Fruit fly (Drosophila melanogaster): ENCODE measurements around the gene CG7824.

Gene CG7824

dm6 chr3R:29830925-29831324 is 27.8 kb downstream of the CG7824 start (continued):
- no peak for TF ChIP-seq CG34224 (GFP tag; IDR thresholded peaks at IDR 0.05; ENCODE audit: partially characterized antibody)
- TF ChIP-seq B-H1 (GFP tag; IDR thresholded peaks at IDR 0.05), result no peak
- TF ChIP-seq CG10147 (GFP tag; optimal IDR thresholded peaks at IDR 0.05), result no peak
- TF ChIP-seq TFAM (GFP tag; optimal IDR thresholded peaks at IDR 0.05), result peak; percentile 50
- TF ChIP-seq CG7271 (tag; optimal IDR thresholded peaks at IDR 0.05), result peak; percentile 85
- TF ChIP-seq Dek (tag; optimal IDR thresholded peaks at IDR 0.05), result no peak
- TF ChIP-seq bcd (GFP tag; optimal IDR thresholded peaks at IDR 0.05), result peak; percentile 9
- no peak for TF ChIP-seq lmd (GFP tag; IDR thresholded peaks at IDR 0.05)
- no peak for TF ChIP-seq Taf1 (GFP tag; IDR thresholded peaks at IDR 0.05)
- TF ChIP-seq z (GFP tag; IDR thresholded peaks at IDR 0.05), result no peak
- no peak for TF ChIP-seq fd3F (GFP tag; optimal IDR thresholded peaks at IDR 0.05)
- TF ChIP-seq ttk (GFP tag; IDR thresholded peaks at IDR 0.05), result no peak
- peak; percentile 24 for TF ChIP-seq CG33213 (GFP tag; optimal IDR thresholded peaks at IDR 0.05)
- no peak for TF ChIP-seq CG4360 (GFP tag; IDR thresholded peaks at IDR 0.05)
- TF ChIP-seq maf-S (GFP tag; optimal IDR thresholded peaks at IDR 0.05), result no peak
- no peak for TF ChIP-seq bowl (GFP tag; IDR thresholded peaks at IDR 0.05)
- TF ChIP-seq CG6854 (GFP tag; optimal IDR thresholded peaks at IDR 0.05), result peak; percentile 2
- peak; percentile 42; the same call in 1 of the 2 replicates for TF ChIP-seq ara (GFP tag; IDR thresholded peaks at IDR 0.05)
- peak; percentile 29 for TF ChIP-seq CG8281 (tag; optimal IDR thresholded peaks at IDR 0.05)
- TF ChIP-seq CG17328 (GFP tag; IDR thresholded peaks at IDR 0.05), result no peak
- no peak for TF ChIP-seq hbn (GFP tag; IDR thresholded peaks at IDR 0.05; ENCODE audit: partially characterized antibody)
- peak; percentile 48 for TF ChIP-seq CG10267 (tag; optimal IDR thresholded peaks at IDR 0.05)
- TF ChIP-seq CG7928 (GFP tag; optimal IDR thresholded peaks at IDR 0.05), result no peak
- TF ChIP-seq CG11723 (GFP tag; optimal IDR thresholded peaks at IDR 0.05), result peak; percentile 58
- no peak for TF ChIP-seq CG2712 (tag; optimal IDR thresholded peaks at IDR 0.05)
- TF ChIP-seq ERR (GFP tag; optimal IDR thresholded peaks at IDR 0.05), result no peak
- no peak for TF ChIP-seq zfh2 (GFP tag; optimal IDR thresholded peaks at IDR 0.05)
- TF ChIP-seq salm (tag; optimal IDR thresholded peaks at IDR 0.05), result no peak
- peak; percentile 3 for TF ChIP-seq CG18764 (GFP tag; optimal IDR thresholded peaks at IDR 0.05)
- TF ChIP-seq sc (optimal IDR thresholded peaks at IDR 0.05), result no peak
- no peak for TF ChIP-seq sc (GFP tag; optimal IDR thresholded peaks at IDR 0.05)
- no peak for TF ChIP-seq CG14860 (GFP tag; IDR thresholded peaks at IDR 0.05; ENCODE audit: partially characterized antibody)
- TF ChIP-seq CG6272 (GFP tag; IDR thresholded peaks at IDR 0.05), result no peak
- no peak for TF ChIP-seq Dp (GFP tag; optimal IDR thresholded peaks at IDR 0.05)
- TF ChIP-seq CG2199 (GFP tag; IDR thresholded peaks at IDR 0.05), result no peak
- no peak for TF ChIP-seq sna (GFP tag; IDR thresholded peaks at IDR 0.05; ENCODE audit: partially characterized antibody)
- TF ChIP-seq CG16779 (GFP tag; IDR thresholded peaks at IDR 0.05), result no peak
- TF ChIP-seq wor (GFP tag; IDR thresholded peaks at IDR 0.05), result no peak
- no peak for TF ChIP-seq D19B (GFP tag; optimal IDR thresholded peaks at IDR 0.05)
- no peak for TF ChIP-seq Oli (tag; optimal IDR thresholded peaks at IDR 0.05)
- TF ChIP-seq ato (GFP tag; IDR thresholded peaks at IDR 0.05; ENCODE audit: partially characterized antibody), result no peak
- peak; percentile 39 for TF ChIP-seq CG5180 (GFP tag; optimal IDR thresholded peaks at IDR 0.05)
- TF ChIP-seq tx (GFP tag; optimal IDR thresholded peaks at IDR 0.05), result no peak
- no peak for TF ChIP-seq repo (GFP tag; optimal IDR thresholded peaks at IDR 0.05)
- no peak for TF ChIP-seq pan (optimal IDR thresholded peaks at IDR 0.05)
- TF ChIP-seq pan (GFP tag; optimal IDR thresholded peaks at IDR 0.05 in 1 of 2, IDR thresholded peaks at IDR 0.05 in 1 of 2), result no peak
- no peak for TF ChIP-seq sd (tag; optimal IDR thresholded peaks at IDR 0.05)
- no peak for TF ChIP-seq CG12942 (GFP tag; optimal IDR thresholded peaks at IDR 0.05)
- no peak for TF ChIP-seq CG43689 (GFP tag; IDR thresholded peaks at IDR 0.05)
- no peak for TF ChIP-seq psq (GFP tag; optimal IDR thresholded peaks at IDR 0.05)
- no peak for TF ChIP-seq dan (GFP tag; IDR thresholded peaks at IDR 0.05)
- no peak for TF ChIP-seq ro (GFP tag; IDR thresholded peaks at IDR 0.05)
